Fruit fly (Drosophila melanogaster) whole organism, pupa: ENCODE results near the gene Inx3.

ENCODE experiments used
- CG15710 ChIP-seq: fragments of 200-800 bp; sonication (Bioruptor generic); optimal IDR thresholded peaks from 2 replicates; lab custom pipeline; 2018; ENCODE audit warnings: missing biosample characterization, mild to moderate bottlenecking, missing genetic modification characterization, moderate library complexity
- CG4496 ChIP-seq: fragments of 200-800 bp; sonication (Bioruptor generic); IDR thresholded peaks from 3 replicates; pipeline ENCODE4 v1.3.6; 2022; ENCODE audit warnings: missing biosample characterization, missing genetic modification characterization
- CG9948 ChIP-seq: fragments of 200-800 bp; sonication (Bioruptor generic); optimal IDR thresholded peaks from 2 replicates; lab custom pipeline; 2018; ENCODE audit warnings: missing biosample characterization, mild to moderate bottlenecking, missing genetic modification characterization, moderate library complexity
- Ets98B ChIP-seq: fragments of 200-800 bp; sonication (Bioruptor generic); IDR thresholded peaks from 2 replicates; pipeline ENCODE4 v1.3.6; 2022; ENCODE audit warnings: missing biosample characterization, missing genetic modification characterization
- Pif1A ChIP-seq: fragments of 200-800 bp; sonication (Bioruptor generic); optimal IDR thresholded peaks from 3 replicates; lab custom pipeline; 2016; ENCODE audit warnings: missing biosample characterization, missing genetic modification characterization
- fd96Ca ChIP-seq: fragments of 200-800 bp; sonication (Bioruptor generic); IDR thresholded peaks from 3 replicates; pipeline ENCODE4 v1.3.6; 2022; ENCODE audit warnings: missing biosample characterization, missing genetic modification characterization
- gl ChIP-seq: fragments of 200-800 bp; sonication (Bioruptor generic); optimal IDR thresholded peaks from 2 replicates; lab custom pipeline; 2018; ENCODE audit warnings: missing biosample characterization, mild to moderate bottlenecking, missing genetic modification characterization

- no peak for TF ChIP-seq CG15710
- no peak for TF ChIP-seq CG9948 (tag; lab: Kevin White, UChicago)
- no peak for TF ChIP-seq Ets98B
- no peak for TF ChIP-seq gl (tag; lab: Kevin White, UChicago)
- TF ChIP-seq Pif1A = no peak
- no peak for TF ChIP-seq fd96Ca (GFP tag; lab: Robert Waterston, UW)
- TF ChIP-seq CG4496 (GFP tag; lab: Robert Waterston, UW) = no peak
Measured at dm6 chr3R:28848693-28849470, 10.4 kb downstream of the Inx3 start.
